Worm (Caenorhabditis elegans): ENCODE results near the gene nhr-105.

DNA sequence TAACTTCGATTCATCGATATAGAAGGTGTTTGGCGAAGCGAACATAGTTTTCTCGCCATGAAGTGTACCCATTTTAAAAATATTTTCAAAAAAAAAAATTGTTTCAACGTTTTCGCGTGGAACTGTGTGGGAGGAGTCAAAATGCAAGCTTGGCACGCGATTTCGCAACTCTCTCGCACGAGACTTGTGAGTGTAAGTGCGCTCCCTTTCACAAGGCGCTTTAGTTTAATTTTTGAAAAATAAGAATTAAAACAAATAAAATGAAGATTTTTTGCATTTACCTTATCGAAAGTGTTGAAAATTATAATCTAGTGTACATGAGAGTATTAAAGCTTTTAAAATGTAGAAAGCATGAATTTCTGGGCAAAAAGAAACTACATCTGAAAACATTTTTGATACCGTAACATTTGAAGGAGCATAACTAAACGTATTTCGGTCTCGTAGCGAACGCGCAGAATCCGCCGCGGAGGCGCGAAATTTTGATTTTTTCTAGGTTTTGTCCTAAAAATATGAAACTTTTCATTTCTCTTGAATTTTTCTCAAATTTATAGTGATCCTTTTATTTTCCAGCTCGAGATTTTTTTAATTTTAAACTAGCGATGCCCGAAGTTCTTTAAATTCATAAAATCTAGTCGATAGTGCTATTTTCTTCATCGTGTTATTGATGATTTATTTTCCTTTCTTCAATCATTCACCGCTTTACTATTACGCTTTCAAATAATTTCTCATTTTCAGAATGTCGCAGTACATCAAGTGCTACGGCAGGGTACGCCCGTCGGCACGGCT is 10.3 kb upstream of the nhr-105 start, which contains the start of the genes cogc-2 and klp-18:
- TF ChIP-seq pqm-1 (tag; optimal IDR thresholded peaks at IDR 0.05), result no peak
- TF ChIP-seq sox-4 (tag; optimal IDR thresholded peaks at IDR 0.05), result peak; percentile 67
- peak; percentile 46 for TF ChIP-seq pax-1 (tag; optimal IDR thresholded peaks at IDR 0.05)
- no peak for TF ChIP-seq ama-1 (optimal IDR thresholded peaks at IDR 0.05)
- no peak for TF ChIP-seq F13H6.1 (tag; optimal IDR thresholded peaks at IDR 0.05)
- peak; percentile 19 for TF ChIP-seq npax-4 (tag; optimal IDR thresholded peaks at IDR 0.05)
